Worm (Caenorhabditis elegans) whole organism, midembryonic: Measurements from ENCODE around the gene K10D2.8.

Experiments used
- T22C8.4 ChIP-seq: fragments of 200-800 bp; sonication (Bioruptor generic); IDR thresholded peaks from 2 replicates; pipeline ENCODE4 v1.3.6; 2022; ENCODE audit warnings: missing genetic modification characterization, missing compliant biosample characterization
- cog-1 ChIP-seq: sonication (generic microtip); optimal IDR thresholded peaks from 2 replicates; lab custom pipeline; 2016; ENCODE audit warnings: missing genetic modification characterization, missing compliant biosample characterization
- flt-1 ChIP-seq: fragments of 200-800 bp; sonication (Bioruptor generic); IDR thresholded peaks from 2 replicates; pipeline ENCODE4 v1.3.6; 2022; ENCODE audit warnings: missing genetic modification characterization, missing compliant biosample characterization
- klf-2 ChIP-seq: fragments of 200-800 bp; sonication (Bioruptor generic); conservative IDR thresholded peaks from 2 replicates; pipeline ENCODE4 v1.3.6; 2022; ENCODE audit warnings: missing genetic modification reagents, missing genetic modification characterization, missing compliant biosample characterization
- med-1 ChIP-seq: sonication (generic microtip); optimal IDR thresholded peaks from 2 replicates; lab custom pipeline; 2017; ENCODE audit warnings: missing genetic modification characterization, mild to moderate bottlenecking, missing compliant biosample characterization, antibody characterized with exemption, missing genetic modification reagents; ENCODE audit not compliant: insufficient read depth
- ref-1 ChIP-seq: fragments of 200-800 bp; sonication (Bioruptor generic); conservative IDR thresholded peaks from 2 replicates; pipeline ENCODE4 v1.3.6; 2022; ENCODE audit warnings: missing genetic modification reagents, missing genetic modification characterization, missing compliant biosample characterization
- tab-1 ChIP-seq: fragments of 200-800 bp; sonication (Bioruptor generic); IDR thresholded peaks from 2 replicates; pipeline ENCODE4 v1.3.6; 2022; ENCODE audit warnings: missing genetic modification characterization, missing compliant biosample characterization
- ztf-23 ChIP-seq: fragments of 200-800 bp; sonication (Bioruptor generic); IDR thresholded peaks from 2 replicates; pipeline ENCODE4 v1.3.6; 2022; ENCODE audit warnings: missing genetic modification reagents, missing genetic modification characterization, missing compliant biosample characterization
- ztf-29 ChIP-seq: fragments of 200-800 bp; sonication (Bioruptor generic); IDR thresholded peaks from 2 replicates; pipeline ENCODE4 v1.3.6; 2022; ENCODE audit warnings: missing genetic modification reagents, missing genetic modification characterization, missing compliant biosample characterization

Gene K10D2.8

ce11 chrIII:5230415-5230814 lies 41.9 kb downstream of the K10D2.8 start, which contains the start of gene prmt-5:
Gene prmt-5 (plus strand): TSS chrIII:5230555.
- TF ChIP-seq med-1 (GFP tag; lab: Kevin White, UChicago): no peak

- TF ChIP-seq ztf-29 (GFP tag; lab: Robert Waterston, UW) (no peak), klf-2 (no peak), flt-1 (GFP tag; lab: Robert Waterston, UW) (no peak), cog-1 (tag; lab: Kevin White, UChicago) (no peak), ztf-23 (GFP tag; lab: Robert Waterston, UW) (no peak), tab-1 (GFP tag; lab: Robert Waterston, UW) (no peak), ref-1 (GFP tag; lab: Robert Waterston, UW) (no peak), med-1 (GFP tag; lab: Kevin White, UChicago) (no peak), T22C8.4 (GFP tag; lab: Robert Waterston, UW) (no peak)
Observed at ce11 chrIII:5233140-5233539, 44.6 kb downstream of the K10D2.8 start.

DNA sequence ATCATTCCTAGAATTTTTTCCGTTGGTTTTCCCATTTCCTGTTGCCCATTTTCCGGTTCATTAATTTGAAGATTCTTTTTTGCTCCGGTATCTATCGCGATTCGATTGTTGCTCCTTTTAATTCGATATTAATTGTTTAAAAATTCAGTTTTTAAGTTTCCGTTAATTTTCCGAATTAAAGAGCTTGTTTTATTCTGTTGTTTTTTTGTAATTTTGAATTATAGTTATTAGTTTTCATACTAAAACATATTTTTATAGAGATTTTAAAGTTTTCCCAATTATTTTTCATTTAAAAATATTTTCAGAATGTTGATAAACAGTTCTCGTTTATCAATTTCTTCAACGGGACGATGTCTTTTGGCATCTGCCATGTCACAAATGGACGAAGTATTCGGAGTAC lies 45.8 kb downstream of the K10D2.8 start, which contains the start of gene mrps-26:
TSS of gene mrps-26 (plus strand) at position 301 of the 400 bp plus-strand sequence.
- TF ChIP-seq flt-1 (GFP tag; lab: Robert Waterston, UW) (no peak), ztf-23 (GFP tag; lab: Robert Waterston, UW) (no peak), ref-1 (GFP tag; lab: Robert Waterston, UW) (no peak), klf-2 (no peak), ztf-29 (GFP tag; lab: Robert Waterston, UW) (no peak)

ce11 chrIII:5236104-5236503 lies 47.6 kb downstream of the K10D2.8 start, which contains the start of gene prx-10:
Gene prx-10 (plus strand): TSS chrIII:5236404.
- no peak for TF ChIP-seq med-1 (GFP tag; lab: Kevin White, UChicago)
- TF ChIP-seq ztf-23 (GFP tag; lab: Robert Waterston, UW): no peak
- no peak for TF ChIP-seq T22C8.4 (GFP tag; lab: Robert Waterston, UW)
- TF ChIP-seq tab-1 (GFP tag; lab: Robert Waterston, UW): no peak
- no peak for TF ChIP-seq ref-1 (GFP tag; lab: Robert Waterston, UW)
- TF ChIP-seq klf-2: no peak
- TF ChIP-seq ztf-29 (GFP tag; lab: Robert Waterston, UW): no peak
- no peak for TF ChIP-seq flt-1 (GFP tag; lab: Robert Waterston, UW)
- no peak for TF ChIP-seq cog-1 (tag; lab: Kevin White, UChicago)
